Fruit fly (Drosophila melanogaster) whole organism, wandering third instar larva: ENCODE data around the gene Cbp20.

Experiments used
- CrebA ChIP-seq: fragments of 200-800 bp; sonication (Bioruptor generic); optimal IDR thresholded peaks from 2 replicates; lab custom pipeline; 2016; ENCODE audit warnings: missing biosample characterization, mild to moderate bottlenecking, missing genetic modification characterization, borderline replicate concordance
- Hr83 ChIP-seq: fragments of 200-300 bp; sonication (Bioruptor generic); optimal IDR thresholded peaks from 2 replicates; lab custom pipeline; 2016; ENCODE audit warnings: missing biosample characterization, mild to moderate bottlenecking, missing genetic modification characterization, moderate library complexity; ENCODE audit not compliant: poor library complexity, severe bottlenecking
- Vsx2 ChIP-seq: fragments of 200-300, 225-300 bp; sonication (Bioruptor generic); optimal IDR thresholded peaks from 2 replicates; lab custom pipeline; 2018; ENCODE audit warnings: missing biosample characterization, missing genetic modification characterization; ENCODE audit not compliant: partially characterized antibody
- br ChIP-seq: fragments of 200-800 bp; sonication (Bioruptor generic); optimal IDR thresholded peaks from 2 replicates; lab custom pipeline; 2016; ENCODE audit warnings: missing biosample characterization, missing genetic modification characterization
- dl ChIP-seq, 2 experiments: fragments of 175-275, 200-275 bp in 1 of 2; fragments of 200-275 bp in 1 of 2; sonication (Bioruptor generic); optimal IDR thresholded peaks; lab custom pipeline; 2018; ENCODE audit warnings: mild to moderate bottlenecking in 2 of 2, missing biosample characterization in 2 of 2, missing genetic modification characterization in 2 of 2, moderate library complexity in 2 of 2; ENCODE audit not compliant: partially characterized antibody in 2 of 2, insufficient read depth in 1 of 2
- jim ChIP-seq: fragments of 175-275, 200-325 bp; sonication (Bioruptor generic); optimal IDR thresholded peaks from 2 replicates; lab custom pipeline; 2016; ENCODE audit warnings: missing biosample characterization, mild to moderate bottlenecking, missing genetic modification characterization
- lola ChIP-seq: fragments of >200 bp; optimal IDR thresholded peaks from 2 replicates; lab custom pipeline; 2017; ENCODE audit warnings: missing biosample characterization, missing genetic modification characterization
- pan ChIP-seq: fragments of >200 bp; optimal IDR thresholded peaks from 2 replicates; lab custom pipeline; 2017
- psq ChIP-seq: fragments of 200-800 bp; sonication (Bioruptor generic); optimal IDR thresholded peaks from 3 replicates; lab custom pipeline; 2017; ENCODE audit warnings: missing biosample characterization, mild to moderate bottlenecking, missing genetic modification characterization, moderate library complexity
- sv ChIP-seq: fragments of 200-800 bp; sonication (Bioruptor generic); optimal IDR thresholded peaks from 3 replicates; lab custom pipeline; 2016; ENCODE audit warnings: missing biosample characterization, missing genetic modification characterization

dm6 chr3R:18171983-18172967 lies 7.8 kb downstream of the Cbp20 start:
- TF ChIP-seq Vsx2 (GFP tag; lab: Kevin White, UChicago) (no peak), lola (no peak), sv (GFP tag; lab: Kevin White, UChicago) (peak; percentile 93), jim (no peak), psq (GFP tag; lab: Kevin White, UChicago) (no peak), dl (GFP tag; optimal IDR thresholded peaks at IDR 0.05; lab: Kevin White, UChicago; ENCODE audit: insufficient read depth in 1 of 2, partially characterized antibody in 2 of 2) (no peak), CrebA (no peak), br (peak; percentile 68), Hr83 (GFP tag; lab: Kevin White, UChicago) (no peak), pan (lab: Kevin White, UChicago) (no peak)
